Worm (Caenorhabditis elegans) whole organism, L4 larva: Measurements from ENCODE around the gene F01D5.7.
"Not testable (repeated sequence)": the region's sequence is repeated elsewhere in the genome, so short reads cannot be mapped to it uniquely, and the experiment has no call there.

ENCODE experiments used
- D1046.2 ChIP-seq: fragments of 200-800 bp; sonication (Bioruptor generic); IDR thresholded peaks from 2 replicates; pipeline ENCODE4 v1.3.6; 2022; ENCODE audit warnings: missing genetic modification characterization, missing compliant biosample characterization
- F26F4.8 ChIP-seq: fragments of 200-800 bp; sonication (Bioruptor generic); conservative IDR thresholded peaks from 2 replicates; pipeline ENCODE4 v1.3.6; 2022; ENCODE audit warnings: missing genetic modification characterization, missing compliant biosample characterization
- F44E2.7 ChIP-seq: fragments of 200-800 bp; sonication (Bioruptor generic); IDR thresholded peaks from 2 replicates; pipeline ENCODE4 v2.1.2; 2022; ENCODE audit warnings: missing genetic modification characterization, missing compliant biosample characterization
- T26A8.4 ChIP-seq: fragments of 200-800 bp; sonication (Bioruptor generic); IDR thresholded peaks from 2 replicates; pipeline ENCODE4 v1.3.6; 2022; ENCODE audit warnings: missing genetic modification characterization, missing compliant biosample characterization
- Y105C5A.15 ChIP-seq: fragments of 200-800 bp; sonication (Bioruptor generic); IDR thresholded peaks from 2 replicates; pipeline ENCODE4 v1.3.6; 2022; ENCODE audit warnings: missing genetic modification characterization, missing compliant biosample characterization
- Y48G9A.11 ChIP-seq: fragments of 200-800 bp; sonication (Bioruptor generic); IDR thresholded peaks from 2 replicates; pipeline ENCODE4 v1.3.6; 2022; ENCODE audit warnings: missing genetic modification reagents, missing genetic modification characterization, missing compliant biosample characterization
- Y75B8A.6 ChIP-seq: fragments of 200-800 bp; sonication (Bioruptor generic); IDR thresholded peaks from 2 replicates; pipeline ENCODE4 v1.3.6; 2022; ENCODE audit warnings: missing genetic modification reagents, missing genetic modification characterization, missing compliant biosample characterization
- arid-1 ChIP-seq: fragments of 200-800 bp; sonication (Bioruptor generic); conservative IDR thresholded peaks from 2 replicates; pipeline ENCODE4 v1.3.6; 2022; ENCODE audit warnings: missing genetic modification reagents, missing genetic modification characterization, missing compliant biosample characterization
- ceh-20 ChIP-seq: fragments of 200-800 bp; sonication (Bioruptor generic); IDR thresholded peaks from 2 replicates; pipeline ENCODE4 v1.3.6; 2022; ENCODE audit warnings: missing genetic modification reagents, missing genetic modification characterization, missing compliant biosample characterization
- ceh-28 ChIP-seq: fragments of 150-350 bp; optimal IDR thresholded peaks from 2 replicates; lab custom pipeline; 2014; ENCODE audit warnings: missing biosample characterization, missing genetic modification reagents, missing genetic modification characterization
- ceh-44 ChIP-seq: fragments of 200-800 bp; sonication (Bioruptor generic); IDR thresholded peaks from 2 replicates; pipeline ENCODE4 v1.3.6; 2022; ENCODE audit warnings: missing genetic modification reagents, missing genetic modification characterization, missing compliant biosample characterization
- cey-2 ChIP-seq: sonication (generic microtip); optimal IDR thresholded peaks from 3 replicates; lab custom pipeline; 2017; ENCODE audit warnings: missing genetic modification characterization, mild to moderate bottlenecking, missing compliant biosample characterization, antibody characterized with exemption, borderline replicate concordance; ENCODE audit not compliant: insufficient read depth
- ctbp-1 ChIP-seq: fragments of 200-800 bp; sonication (Bioruptor generic); IDR thresholded peaks from 2 replicates; pipeline ENCODE4 v1.3.6; 2022; ENCODE audit warnings: missing genetic modification reagents, missing genetic modification characterization, missing compliant biosample characterization
- daf-12 ChIP-seq: fragments of 150-350 bp; optimal IDR thresholded peaks from 2 replicates; lab custom pipeline; 2014; ENCODE audit warnings: missing biosample characterization, missing genetic modification reagents, missing genetic modification characterization
- daf-8 ChIP-seq: fragments of 200-800 bp; sonication (Bioruptor generic); IDR thresholded peaks from 2 replicates; pipeline ENCODE4 v1.3.6; 2022; ENCODE audit warnings: missing genetic modification characterization, missing compliant biosample characterization
- dmd-8 ChIP-seq: fragments of 200-800 bp; sonication (Bioruptor generic); IDR thresholded peaks from 2 replicates; pipeline ENCODE4 v1.3.6; 2022; ENCODE audit warnings: missing genetic modification characterization, missing compliant biosample characterization
- egl-43 ChIP-seq: fragments of 200-800 bp; sonication (Bioruptor generic); IDR thresholded peaks from 2 replicates; pipeline ENCODE4 v1.3.6; 2022; ENCODE audit warnings: missing genetic modification reagents, missing genetic modification characterization, missing compliant biosample characterization
- gei-8 ChIP-seq: fragments of 200-800 bp; sonication (Bioruptor generic); optimal IDR thresholded peaks from 2 replicates; lab custom pipeline; 2018; ENCODE audit warnings: mild to moderate bottlenecking, missing genetic modification characterization, missing compliant biosample characterization
- hlh-11 ChIP-seq: fragments of 200-800 bp; sonication (Bioruptor generic); optimal IDR thresholded peaks from 2 replicates; lab custom pipeline; 2018; ENCODE audit warnings: mild to moderate bottlenecking, missing genetic modification characterization, missing compliant biosample characterization
- hlh-30 ChIP-seq: sonication (generic microtip); optimal IDR thresholded peaks from 2 replicates; lab custom pipeline; 2017; ENCODE audit warnings: antibody characterized with exemption, mild to moderate bottlenecking, missing genetic modification characterization, missing compliant biosample characterization; ENCODE audit not compliant: insufficient read depth
- lim-7 ChIP-seq: fragments of 200-800 bp; sonication (Bioruptor generic); IDR thresholded peaks from 2 replicates; pipeline ENCODE4 v1.3.6; 2022; ENCODE audit warnings: missing genetic modification characterization, missing compliant biosample characterization
- lin-1 ChIP-seq: fragments of 200-800 bp; sonication (Bioruptor generic); IDR thresholded peaks from 2 replicates; pipeline ENCODE4 v1.3.6; 2022; ENCODE audit warnings: missing genetic modification reagents, missing genetic modification characterization, missing compliant biosample characterization
- lin-29 ChIP-seq: fragments of 200-800 bp; sonication (Bioruptor generic); IDR thresholded peaks from 2 replicates; pipeline ENCODE4 v1.3.6; 2022; ENCODE audit warnings: missing genetic modification reagents, missing genetic modification characterization, missing compliant biosample characterization
- lsy-2 ChIP-seq, 2 experiments: fragments of 150-350 bp in 1 of 2; sonication (generic microtip) in 1 of 2; optimal IDR thresholded peaks; 2 replicates each; lab custom pipeline; 2014 to 2017; ENCODE audit warnings: missing biosample characterization in 2 of 2, missing genetic modification characterization in 2 of 2
- madf-5 ChIP-seq, 2 experiments: fragments of 200-800 bp; sonication (Bioruptor generic); IDR thresholded peaks; 2 replicates each; pipeline ENCODE4 v1.3.6; 2022; ENCODE audit warnings: missing compliant biosample characterization in 2 of 2, missing genetic modification characterization in 2 of 2
- madf-9 ChIP-seq: fragments of 200-800 bp; sonication (Bioruptor generic); conservative IDR thresholded peaks from 2 replicates; pipeline ENCODE4 v1.3.6; 2022; ENCODE audit warnings: missing genetic modification reagents, missing genetic modification characterization, missing compliant biosample characterization
- mep-1 ChIP-seq: fragments of 150-350 bp; sonication (generic microtip); optimal IDR thresholded peaks from 3 replicates; lab custom pipeline; 2014; ENCODE audit warnings: missing biosample characterization, missing genetic modification characterization
- mxl-2 ChIP-seq: fragments of 200-800 bp; sonication (Bioruptor generic); conservative IDR thresholded peaks from 2 replicates; pipeline ENCODE4 v1.3.6; 2022; ENCODE audit warnings: missing genetic modification reagents, missing genetic modification characterization, missing compliant biosample characterization
- nhr-102 ChIP-seq: sonication (generic microtip); optimal IDR thresholded peaks from 2 replicates; lab custom pipeline; 2016; ENCODE audit warnings: mild to moderate bottlenecking, missing genetic modification characterization, moderate library complexity, missing compliant biosample characterization
- nhr-41 ChIP-seq: fragments of 200-800 bp; sonication (Bioruptor generic); IDR thresholded peaks from 2 replicates; pipeline ENCODE4 v1.3.6; 2022; ENCODE audit warnings: missing genetic modification reagents, missing genetic modification characterization, missing compliant biosample characterization
- nhr-42 ChIP-seq: fragments of 200-800 bp; sonication (Bioruptor generic); IDR thresholded peaks from 2 replicates; pipeline ENCODE4 v1.3.6; 2022; ENCODE audit warnings: missing genetic modification characterization, missing compliant biosample characterization
- pha-4 ChIP-seq, 2 experiments: fragments of 150-350 bp in 1 of 2; fragments of 200-800 bp in 1 of 2; sonication (Bioruptor generic) in 1 of 2; IDR thresholded peaks in 1 of 2; optimal IDR thresholded peaks in 1 of 2; 2 replicates each; pipeline versions ENCODE4 v1.3.6 to Lab custom; 2014 to 2022; ENCODE audit warnings: missing genetic modification characterization in 2 of 2, missing genetic modification reagents in 2 of 2, missing biosample characterization in 1 of 2, missing compliant biosample characterization in 1 of 2
- php-3 ChIP-seq: fragments of 200-800 bp; sonication (Bioruptor generic); IDR thresholded peaks from 2 replicates; pipeline ENCODE4 v1.3.6; 2022; ENCODE audit warnings: missing genetic modification reagents, missing genetic modification characterization, missing compliant biosample characterization
- pqm-1 ChIP-seq: sonication (generic microtip); optimal IDR thresholded peaks from 2 replicates; lab custom pipeline; 2017; ENCODE audit warnings: missing biosample characterization, missing genetic modification characterization
- saeg-2 ChIP-seq: fragments of 200-800 bp; sonication (Bioruptor generic); IDR thresholded peaks from 2 replicates; pipeline ENCODE4 v1.3.6; 2022; ENCODE audit warnings: missing genetic modification reagents, missing genetic modification characterization, missing compliant biosample characterization
- set-16 ChIP-seq: fragments of 200-800 bp; sonication (Bioruptor generic); IDR thresholded peaks from 2 replicates; pipeline ENCODE4 v1.3.6; 2022; ENCODE audit warnings: missing genetic modification reagents, missing genetic modification characterization, missing compliant biosample characterization
- skn-1 ChIP-seq: fragments of 150-350 bp; optimal IDR thresholded peaks from 2 replicates; lab custom pipeline; 2014; ENCODE audit warnings: missing biosample characterization, missing genetic modification characterization
- snpc-1.2 ChIP-seq: fragments of 200-800 bp; sonication (Bioruptor generic); IDR thresholded peaks from 2 replicates; pipeline ENCODE4 v1.3.6; 2022; ENCODE audit warnings: missing genetic modification reagents, missing genetic modification characterization, missing compliant biosample characterization
- snpc-4 ChIP-seq: fragments of 150-350 bp; optimal IDR thresholded peaks from 2 replicates; lab custom pipeline; 2014; ENCODE audit warnings: missing biosample characterization, missing genetic modification characterization
- spr-1 ChIP-seq: sonication (generic microtip); optimal IDR thresholded peaks from 2 replicates; lab custom pipeline; 2016; ENCODE audit warnings: mild to moderate bottlenecking, missing genetic modification characterization, missing compliant biosample characterization
- spr-3 ChIP-seq: fragments of 200-800 bp; sonication (Bioruptor generic); optimal IDR thresholded peaks from 2 replicates; lab custom pipeline; 2018; ENCODE audit warnings: mild to moderate bottlenecking, missing genetic modification characterization, missing compliant biosample characterization
- tra-1 ChIP-seq: fragments of 200-800 bp; sonication (Bioruptor generic); IDR thresholded peaks from 2 replicates; pipeline ENCODE4 v1.3.6; 2022; ENCODE audit warnings: missing genetic modification reagents, missing genetic modification characterization, missing compliant biosample characterization
- vab-7 ChIP-seq: fragments of 200-800 bp; sonication (Bioruptor generic); IDR thresholded peaks from 2 replicates; pipeline ENCODE4 v1.3.6; 2022; ENCODE audit warnings: missing genetic modification reagents, missing genetic modification characterization, missing compliant biosample characterization
- zip-11 ChIP-seq: fragments of 200-800 bp; sonication (Bioruptor generic); IDR thresholded peaks from 2 replicates; pipeline ENCODE4 v1.3.6; 2022; ENCODE audit warnings: missing genetic modification characterization, missing compliant biosample characterization

Gene F01D5.7

ce11 chrII:14019625-14020024 is 11.2 kb downstream of the F01D5.7 start:
- peak; percentile 56; the same call in 1 of the 2 replicates for TF ChIP-seq vab-7
- TF ChIP-seq ctbp-1 (GFP tag; lab: Robert Waterston, UW) = peak; percentile 45; the same call in 1 of the 2 replicates
- 0 out of 2 replicates have a peak, but pooled peaks have one; percentile 60 for TF ChIP-seq F44E2.7
- TF ChIP-seq dmd-8 (GFP tag; lab: Robert Waterston, UW) = peak; percentile 76; the same call in 1 of the 2 replicates
- TF ChIP-seq madf-5 (GFP tag; IDR thresholded peaks at IDR 0.05; lab: Robert Waterston, UW) = 0 out of 4 replicates have a peak, but pooled peaks of 1 of the 2 experiments have one; percentile 16
- peak; percentile 40; the same call in 1 of the 2 replicates for TF ChIP-seq F26F4.8 (GFP tag; lab: Robert Waterston, UW)
- 0 out of 2 replicates have a peak, but pooled peaks have one; percentile 57 for TF ChIP-seq snpc-1.2 (GFP tag; lab: Robert Waterston, UW)
- peak; percentile 85; the same call in 1 of the 2 replicates for TF ChIP-seq pha-4 (GFP tag; IDR thresholded peaks at IDR 0.05; lab: Robert Waterston, UW)
- TF ChIP-seq pha-4 (tag; optimal IDR thresholded peaks at IDR 0.05; lab: Kevin White, UChicago) = not testable (repeated sequence)
- TF ChIP-seq lin-29 (GFP tag; lab: Robert Waterston, UW) = peak; percentile 38; the same call in 1 of the 2 replicates
- TF ChIP-seq saeg-2 = 0 out of 2 replicates have a peak, but pooled peaks have one; percentile 40
- peak; percentile 100 for TF ChIP-seq set-16 (GFP tag; lab: Robert Waterston, UW)
- TF ChIP-seq zip-11 (GFP tag; lab: Robert Waterston, UW) = 0 out of 2 replicates have a peak, but pooled peaks have one; percentile 20
- peak; percentile 33; the same call in 1 of the 2 replicates for TF ChIP-seq nhr-41 (GFP tag; lab: Robert Waterston, UW)
- TF ChIP-seq Y105C5A.15 (GFP tag; lab: Robert Waterston, UW) = peak; percentile 44; the same call in 1 of the 2 replicates
- TF ChIP-seq egl-43 (GFP tag; lab: Robert Waterston, UW) = peak; percentile 82
- peak; percentile 56; the same call in 1 of the 2 replicates for TF ChIP-seq T26A8.4 (GFP tag; lab: Robert Waterston, UW)
- peak; percentile 69 for TF ChIP-seq nhr-42 (GFP tag; lab: Robert Waterston, UW)
- 0 out of 2 replicates have a peak, but pooled peaks have one; percentile 40 for TF ChIP-seq mxl-2 (GFP tag; lab: Robert Waterston, UW)
- 0 out of 2 replicates have a peak, but pooled peaks have one; percentile 18 for TF ChIP-seq Y75B8A.6
- peak; percentile 63; the same call in 1 of the 2 replicates for TF ChIP-seq php-3 (GFP tag; lab: Robert Waterston, UW)
- peak; percentile 2 for TF ChIP-seq spr-3
- peak; percentile 40; the same call in 1 of the 2 replicates for TF ChIP-seq Y48G9A.11 (GFP tag; lab: Robert Waterston, UW)
- 0 out of 2 replicates have a peak, but pooled peaks have one; percentile 43 for TF ChIP-seq daf-8 (GFP tag; lab: Robert Waterston, UW)
- TF ChIP-seq D1046.2 (GFP tag; lab: Robert Waterston, UW) = peak; percentile 81; the same call in 1 of the 2 replicates
- peak; percentile 36; the same call in 1 of the 2 replicates for TF ChIP-seq lim-7 (GFP tag; lab: Robert Waterston, UW)
- TF ChIP-seq, all 104 proteins: peak for 25; not testable (repeated sequence) for 79

- TF ChIP-seq skn-1 (tag; lab: Kevin White, UChicago); cey-2 (tag; lab: Kevin White, UChicago); F26F4.8 (GFP tag; lab: Robert Waterston, UW): not testable (repeated sequence)
These were observed 12.8 kb downstream of the F01D5.7 start, which contains the start of gene F01D5.10 for ce11 chrII:14021230-14021629. Gene F01D5.10 (minus strand): TSS chrII:14021330.

- TF ChIP-seq nhr-102 (tag; lab: Kevin White, UChicago) = peak; percentile 13
- TF ChIP-seq snpc-4 (tag; lab: Kevin White, UChicago) = no peak
- no peak for TF ChIP-seq ceh-28 (tag; lab: Kevin White, UChicago)
- no peak for TF ChIP-seq lsy-2 (tag; optimal IDR thresholded peaks at IDR 0.05; lab: Kevin White, UChicago)
- TF ChIP-seq mep-1 (tag; lab: Kevin White, UChicago) = no peak
- TF ChIP-seq hlh-11 (tag; lab: Kevin White, UChicago) = no peak
- TF ChIP-seq ceh-20 (GFP tag; lab: Robert Waterston, UW) = no peak
- no peak for TF ChIP-seq lin-1 (GFP tag; lab: Robert Waterston, UW)
- no peak for TF ChIP-seq hlh-30 (tag; lab: Kevin White, UChicago)
- TF ChIP-seq ctbp-1 (GFP tag; lab: Robert Waterston, UW) = 0 out of 2 replicates have a peak, but pooled peaks have one; percentile 32
- peak; percentile 45; the same call in 1 of the 2 replicates for TF ChIP-seq tra-1 (GFP tag; lab: Robert Waterston, UW)
- no peak for TF ChIP-seq F26F4.8 (GFP tag; lab: Robert Waterston, UW)
- TF ChIP-seq ceh-44 (GFP tag; lab: Robert Waterston, UW) = no peak
- TF ChIP-seq daf-12 = no peak
- TF ChIP-seq spr-1 (tag; lab: Kevin White, UChicago) = no peak
- peak; percentile 11; the same call in 1 of the 2 replicates for TF ChIP-seq set-16 (GFP tag; lab: Robert Waterston, UW)
- no peak for TF ChIP-seq gei-8 (GFP tag; lab: Kevin White, UChicago)
- TF ChIP-seq pqm-1 (tag; lab: Kevin White, UChicago) = no peak
- TF ChIP-seq arid-1 (GFP tag; lab: Robert Waterston, UW) = 0 out of 2 replicates have a peak, but pooled peaks have one; percentile 15
- 0 out of 2 replicates have a peak, but pooled peaks have one; percentile 27 for TF ChIP-seq madf-9 (GFP tag; lab: Robert Waterston, UW)
- TF ChIP-seq lin-29 (GFP tag; lab: Robert Waterston, UW) = no peak
These were observed 24.2 kb downstream of the F01D5.7 start for ce11 chrII:14032705-14033104.
